Fruit fly (Drosophila melanogaster) whole organism, embryonic: ENCODE measurements around the gene CG33158.

Experiments
- Ada2b ChIP-seq: fragments of 200-800 bp; sonication (Bioruptor generic); IDR thresholded peaks from 2 replicates; pipeline ENCODE4 v1.3.6; 2022; ENCODE audit warnings: missing biosample characterization, missing genetic modification characterization
- Aef1 ChIP-seq: fragments of 200-800 bp; sonication (Bioruptor generic); IDR thresholded peaks from 3 replicates; pipeline ENCODE4 v1.3.6; 2022; ENCODE audit warnings: missing biosample characterization, missing genetic modification characterization
- Atf-2 ChIP-seq: fragments of 200-800 bp; sonication (Bioruptor generic); optimal IDR thresholded peaks from 2 replicates; lab custom pipeline; 2016; ENCODE audit warnings: missing biosample characterization, missing genetic modification characterization
- Atf6 ChIP-seq: fragments of 200-800 bp; sonication (Bioruptor generic); IDR thresholded peaks from 2 replicates; pipeline ENCODE4 v1.3.6; 2022; ENCODE audit warnings: missing biosample characterization, missing genetic modification characterization
- Bdp1 ChIP-seq: fragments of 200-800 bp; sonication (Bioruptor generic); optimal IDR thresholded peaks from 3 replicates; lab custom pipeline; 2016; ENCODE audit warnings: missing biosample characterization, missing genetic modification characterization
- CG10366 ChIP-seq: fragments of 200-800 bp; sonication (Bioruptor generic); IDR thresholded peaks from 2 replicates; pipeline ENCODE4 v1.3.6; 2022; ENCODE audit warnings: missing biosample characterization, missing genetic modification characterization
- CG10462 ChIP-seq: fragments of 200-800 bp; sonication (Bioruptor generic); optimal IDR thresholded peaks from 2 replicates; lab custom pipeline; 2016; ENCODE audit warnings: missing biosample characterization, missing genetic modification characterization
- CG11398 ChIP-seq: fragments of 200-800 bp; sonication (Bioruptor generic); optimal IDR thresholded peaks from 2 replicates; lab custom pipeline; 2016; ENCODE audit warnings: missing biosample characterization, missing genetic modification characterization
- CG12104 ChIP-seq: fragments of 200-800 bp; sonication (Bioruptor generic); optimal IDR thresholded peaks from 3 replicates; lab custom pipeline; 2016; ENCODE audit warnings: missing biosample characterization, missing genetic modification characterization
- CG12769 ChIP-seq: fragments of 200-800 bp; sonication (Bioruptor generic); optimal IDR thresholded peaks from 2 replicates; lab custom pipeline; 2019; ENCODE audit warnings: missing biosample characterization, mild to moderate bottlenecking, missing genetic modification characterization, moderate library complexity
- CG15514 ChIP-seq: fragments of 200-800 bp; sonication (Bioruptor generic); optimal IDR thresholded peaks from 3 replicates; lab custom pipeline; 2017; ENCODE audit warnings: missing biosample characterization, missing genetic modification characterization, mild to moderate bottlenecking, moderate library complexity, missing genetic modification reagents
- CG15696 ChIP-seq: fragments of 200-800 bp; sonication (Bioruptor generic); optimal IDR thresholded peaks from 2 replicates; lab custom pipeline; 2019; ENCODE audit warnings: missing biosample characterization, mild to moderate bottlenecking, missing genetic modification characterization, moderate library complexity
- CG1602 ChIP-seq: fragments of 200-800 bp; sonication (Bioruptor generic); optimal IDR thresholded peaks from 3 replicates; lab custom pipeline; 2016; ENCODE audit warnings: missing biosample characterization, missing genetic modification characterization
- CG2129 ChIP-seq: fragments of 200-800 bp; sonication (Bioruptor generic); IDR thresholded peaks from 2 replicates; pipeline ENCODE4 v1.3.6; 2022; ENCODE audit warnings: missing biosample characterization, missing genetic modification characterization; ENCODE audit not compliant: partially characterized antibody
- CG2875 ChIP-seq: fragments of 200-800 bp; sonication (Bioruptor generic); optimal IDR thresholded peaks from 2 replicates; lab custom pipeline; 2017; ENCODE audit warnings: missing biosample characterization, mild to moderate bottlenecking, missing genetic modification characterization, missing genetic modification reagents
- CG30431 ChIP-seq: fragments of 200-800 bp; sonication (Bioruptor generic); optimal IDR thresholded peaks from 2 replicates; lab custom pipeline; 2017; ENCODE audit warnings: missing biosample characterization, missing genetic modification characterization
- CG34376 ChIP-seq: fragments of 200-800 bp; sonication (Bioruptor generic); optimal IDR thresholded peaks from 2 replicates; lab custom pipeline; 2018; ENCODE audit warnings: missing biosample characterization, mild to moderate bottlenecking, missing genetic modification characterization
- CG3726 ChIP-seq: fragments of 200-800 bp; sonication (Bioruptor generic); IDR thresholded peaks from 3 replicates; pipeline ENCODE4, ENCODE4 v1.3.6; 2022; ENCODE audit warnings: missing biosample characterization, missing genetic modification characterization
- CG42726 ChIP-seq: fragments of 200-800 bp; sonication (Bioruptor generic); IDR thresholded peaks from 2 replicates; pipeline ENCODE4 v1.3.6; 2022; ENCODE audit warnings: missing biosample characterization, missing genetic modification characterization; ENCODE audit not compliant: partially characterized antibody
- CG7928 ChIP-seq: fragments of 200-800 bp; sonication (Bioruptor generic); optimal IDR thresholded peaks from 2 replicates; lab custom pipeline; 2017; ENCODE audit warnings: missing biosample characterization, mild to moderate bottlenecking, missing genetic modification characterization
- Dp ChIP-seq: fragments of 200-800 bp; sonication (Bioruptor generic); optimal IDR thresholded peaks from 2 replicates; lab custom pipeline; 2018; ENCODE audit warnings: missing biosample characterization, mild to moderate bottlenecking, missing genetic modification characterization, moderate library complexity
- Drgx ChIP-seq: fragments of 200-800 bp; sonication (Bioruptor generic); IDR thresholded peaks from 2 replicates; pipeline ENCODE4 v1.3.6; 2022; ENCODE audit warnings: missing biosample characterization, missing genetic modification characterization
- ERR ChIP-seq: fragments of 200-800 bp; sonication (Bioruptor generic); optimal IDR thresholded peaks from 2 replicates; lab custom pipeline; 2016; ENCODE audit warnings: missing biosample characterization, missing genetic modification characterization
- Meics ChIP-seq: fragments of 200-800 bp; sonication (Bioruptor generic); optimal IDR thresholded peaks from 2 replicates; lab custom pipeline; 2017; ENCODE audit warnings: missing biosample characterization, mild to moderate bottlenecking, missing genetic modification characterization
- Ravus ChIP-seq: fragments of 200-800 bp; sonication (Bioruptor generic); IDR thresholded peaks from 2 replicates; pipeline ENCODE4 v1.3.6; 2022; ENCODE audit warnings: missing biosample characterization, missing genetic modification characterization
- Spps ChIP-seq: fragments of 200-800 bp; sonication (Bioruptor generic); optimal IDR thresholded peaks from 2 replicates; lab custom pipeline; 2018; ENCODE audit warnings: missing biosample characterization, mild to moderate bottlenecking, missing genetic modification characterization
- Ssrp ChIP-seq: fragments of 200-800 bp; sonication (Bioruptor generic); optimal IDR thresholded peaks from 2 replicates; lab custom pipeline; 2018; ENCODE audit warnings: missing biosample characterization, mild to moderate bottlenecking, missing genetic modification characterization, moderate library complexity
- Tbp ChIP-seq: fragments of >200 bp; optimal IDR thresholded peaks from 2 replicates; lab custom pipeline; 2018; ENCODE audit warnings: missing biosample characterization, missing genetic modification characterization
- Vsx1 ChIP-seq: fragments of 200-800 bp; sonication (Bioruptor generic); optimal IDR thresholded peaks from 2 replicates; lab custom pipeline; 2017; ENCODE audit warnings: missing biosample characterization, mild to moderate bottlenecking, missing genetic modification characterization, missing genetic modification reagents
- ab ChIP-seq: fragments of 200-800 bp; sonication (Bioruptor generic); optimal IDR thresholded peaks from 2 replicates; lab custom pipeline; 2016; ENCODE audit warnings: missing biosample characterization, missing genetic modification characterization
- btn ChIP-seq: fragments of 200-800 bp; sonication (Bioruptor generic); optimal IDR thresholded peaks from 2 replicates; lab custom pipeline; 2016; ENCODE audit warnings: missing biosample characterization, missing genetic modification characterization
- cg ChIP-seq: fragments of 200-800 bp; sonication (Bioruptor generic); optimal IDR thresholded peaks from 3 replicates; lab custom pipeline; 2019; ENCODE audit warnings: missing biosample characterization, mild to moderate bottlenecking, missing genetic modification characterization, moderate library complexity
- crc ChIP-seq: fragments of 200-800 bp; sonication (Bioruptor generic); optimal IDR thresholded peaks from 2 replicates; lab custom pipeline; 2016; ENCODE audit warnings: missing biosample characterization, missing genetic modification characterization
- dmrt99B ChIP-seq: fragments of 200-800 bp; sonication (Bioruptor generic); optimal IDR thresholded peaks from 2 replicates; lab custom pipeline; 2018; ENCODE audit warnings: missing biosample characterization, mild to moderate bottlenecking, missing genetic modification characterization, moderate library complexity
- ewg ChIP-seq: fragments of 200-800 bp; sonication (Bioruptor generic); optimal IDR thresholded peaks from 3 replicates; lab custom pipeline; 2017; ENCODE audit warnings: mild to moderate bottlenecking, missing biosample characterization, missing genetic modification reagents, missing genetic modification characterization
- eyg ChIP-seq: fragments of 200-800 bp; sonication (Bioruptor generic); optimal IDR thresholded peaks from 3 replicates; lab custom pipeline; 2016; ENCODE audit warnings: missing biosample characterization, missing genetic modification characterization
- fru ChIP-seq: fragments of >200 bp; optimal IDR thresholded peaks from 2 replicates; lab custom pipeline; 2017
- gsb ChIP-seq: fragments of 200-800 bp; sonication (Bioruptor generic); IDR thresholded peaks from 2 replicates; pipeline ENCODE4 v1.3.6; 2022; ENCODE audit warnings: missing biosample characterization, missing genetic modification characterization
- gt ChIP-seq: fragments of 200-800 bp; sonication (Bioruptor generic); IDR thresholded peaks from 2 replicates; pipeline ENCODE4 v1.3.6; 2022; ENCODE audit warnings: missing biosample characterization, missing genetic modification characterization
- insv ChIP-seq, 2 experiments: fragments of 200-800 bp; sonication (Bioruptor generic); optimal IDR thresholded peaks; 3 replicates each; lab custom pipeline; 2016 to 2018; ENCODE audit warnings: missing biosample characterization in 2 of 2, missing genetic modification characterization in 2 of 2
- jumu ChIP-seq: fragments of 200-800 bp; sonication (Bioruptor generic); optimal IDR thresholded peaks from 3 replicates; lab custom pipeline; 2016; ENCODE audit warnings: missing biosample characterization, missing genetic modification characterization
- mld ChIP-seq: fragments of 200-800 bp; sonication (Bioruptor generic); IDR thresholded peaks from 3 replicates; pipeline ENCODE4 v1.3.6; 2022; ENCODE audit warnings: missing biosample characterization, missing genetic modification characterization; ENCODE audit not compliant: partially characterized antibody
- nerfin-1 ChIP-seq: fragments of 200-800 bp; sonication (Bioruptor generic); optimal IDR thresholded peaks from 3 replicates; lab custom pipeline; 2019; ENCODE audit warnings: missing biosample characterization, mild to moderate bottlenecking, missing genetic modification characterization, moderate library complexity
- otp ChIP-seq: fragments of 200-800 bp; sonication (Bioruptor generic); IDR thresholded peaks from 3 replicates; pipeline ENCODE4, ENCODE4 v1.3.6; 2022; ENCODE audit warnings: missing biosample characterization, missing genetic modification characterization
- tio ChIP-seq: fragments of 200-800 bp; sonication (Bioruptor generic); optimal IDR thresholded peaks from 2 replicates; lab custom pipeline; 2017; ENCODE audit warnings: missing biosample characterization, missing genetic modification characterization, inconsistent platforms
- tll ChIP-seq, 2 experiments: fragments of 200-800 bp in 1 of 2; fragments of >200 bp in 1 of 2; sonication (Bioruptor generic) in 1 of 2; optimal IDR thresholded peaks; 2 replicates each; lab custom pipeline; 2017 to 2019; ENCODE audit warnings: missing biosample characterization in 2 of 2, missing genetic modification characterization in 2 of 2, mild to moderate bottlenecking in 1 of 2, moderate library complexity in 1 of 2
- unc-4 ChIP-seq: fragments of 200-800 bp; sonication (Bioruptor generic); IDR thresholded peaks from 2 replicates; pipeline ENCODE4 v1.3.6; 2022; ENCODE audit warnings: missing biosample characterization, missing genetic modification characterization; ENCODE audit not compliant: partially characterized antibody
- zfh2 ChIP-seq: fragments of 200-800 bp; sonication (Bioruptor generic); optimal IDR thresholded peaks from 2 replicates; lab custom pipeline; 2016; ENCODE audit warnings: missing biosample characterization, missing genetic modification characterization

CG33158 gene

dm6 chr3L:16483524-16484370 lies 64.3 kb downstream of the CG33158 start, which contains the start of gene aos (continued):
- TF ChIP-seq CG42726 (GFP tag; lab: Robert Waterston, UW) (no peak), CG2875 (peak; percentile 91), CG15514 (GFP tag; lab: Kevin White, UChicago) (peak; percentile 56), crc (GFP tag; lab: Kevin White, UChicago) (no peak), tio (GFP tag; lab: Kevin White, UChicago) (peak; percentile 93), CG1602 (GFP tag; lab: Kevin White, UChicago) (peak; percentile 91), insv (GFP tag; optimal IDR thresholded peaks at IDR 0.05; lab: Kevin White, UChicago) (peak in 1 of 2 experiments; percentile 61), Atf-2 (GFP tag; lab: Kevin White, UChicago) (peak; percentile 56), Atf6 (GFP tag; lab: Robert Waterston, UW) (peak; percentile 79), gsb (GFP tag; lab: Robert Waterston, UW) (peak; percentile 63; the same call in 1 of the 2 replicates), Ada2b (GFP tag; lab: Robert Waterston, UW) (peak; percentile 21), btn (GFP tag; lab: Kevin White, UChicago) (no peak), Ravus (no peak; the same call in 1 of the 2 replicates), Aef1 (GFP tag; lab: Robert Waterston, UW) (no peak), Ssrp (peak; percentile 95), CG10366 (peak; percentile 77), mld (peak; percentile 36; the same call in 1 of the 3 replicates), Drgx (GFP tag; lab: Robert Waterston, UW) (peak; percentile 81), Vsx1 (GFP tag; lab: Kevin White, UChicago) (peak; percentile 88), ERR (GFP tag; lab: Kevin White, UChicago) (no peak), fru (lab: Kevin White, UChicago) (no peak), CG34376 (GFP tag; lab: Kevin White, UChicago) (no peak), CG12104 (peak; percentile 93), CG3726 (peak; percentile 74; the same call in 2 of the 3 replicates), CG10462 (peak; percentile 81), CG15696 (tag; lab: Kevin White, UChicago) (peak; percentile 95), tll (GFP tag; optimal IDR thresholded peaks at IDR 0.05; lab: Kevin White, UChicago) (no peak), Spps (tag; lab: Kevin White, UChicago) (peak; percentile 64), Meics (GFP tag; lab: Kevin White, UChicago) (peak; percentile 91), CG2129 (GFP tag; lab: Robert Waterston, UW) (no peak), Dp (GFP tag; lab: Kevin White, UChicago) (no peak), jumu (GFP tag; lab: Kevin White, UChicago) (no peak), dmrt99B (tag; lab: Kevin White, UChicago) (peak; percentile 93), Tbp (GFP tag; lab: Kevin White, UChicago) (no peak), Bdp1 (GFP tag; lab: Kevin White, UChicago) (peak; percentile 34), ewg (peak; percentile 83), CG11398 (no peak), CG30431 (GFP tag; lab: Kevin White, UChicago) (peak; percentile 88), gt (peak; percentile 56; the same call in 1 of the 2 replicates), cg (GFP tag; lab: Kevin White, UChicago) (peak; percentile 64), eyg (GFP tag; lab: Kevin White, UChicago) (no peak), CG12769 (tag; lab: Kevin White, UChicago) (peak; percentile 46), otp (GFP tag; lab: Robert Waterston, UW) (peak; percentile 38; the same call in 2 of the 3 replicates), ab (GFP tag; lab: Kevin White, UChicago) (peak; percentile 11), CG7928 (peak; percentile 40), nerfin-1 (tag; lab: Kevin White, UChicago) (peak; percentile 84), zfh2 (GFP tag; lab: Kevin White, UChicago) (peak; percentile 50), unc-4 (no peak)
